Fruit fly (Drosophila melanogaster): ENCODE results near the gene IFT57.

The IFT57 gene

DNA sequence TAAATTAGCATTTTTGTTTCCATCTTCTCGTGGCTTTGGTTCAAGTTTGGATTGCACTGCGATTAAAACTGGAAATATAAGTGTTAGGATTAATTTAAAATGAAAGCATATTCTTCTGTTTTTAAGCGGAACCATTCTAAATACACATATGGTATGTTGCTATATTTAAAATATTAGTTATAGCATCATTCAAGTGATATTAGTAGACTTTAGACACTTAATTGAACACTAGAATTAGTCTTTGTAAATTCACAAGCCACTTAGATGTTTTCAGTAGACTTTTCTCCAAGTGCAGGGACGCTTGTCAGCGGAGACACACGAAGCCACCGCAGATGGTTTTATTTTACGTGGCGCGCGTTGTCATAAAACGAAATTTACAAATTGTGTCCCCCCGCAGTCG is 39.3 kb downstream of the IFT57 start (continued):
- TF ChIP-seq Xbp1 (GFP tag; optimal IDR thresholded peaks at IDR 0.05) (no peak), jigr1 (GFP tag; IDR thresholded peaks at IDR 0.05) (no peak), lov (optimal IDR thresholded peaks at IDR 0.05) (no peak), lov (GFP tag; IDR thresholded peaks at IDR 0.05) (no peak), CG18764 (GFP tag; optimal IDR thresholded peaks at IDR 0.05) (no peak), sisA (GFP tag; IDR thresholded peaks at IDR 0.05) (peak; percentile 47; the same call in 1 of the 2 replicates), tgo (GFP tag; IDR thresholded peaks at IDR 0.05) (peak; percentile 29; the same call in 2 of the 3 replicates), D19B (GFP tag; optimal IDR thresholded peaks at IDR 0.05) (no peak), CG9609 (GFP tag; optimal IDR thresholded peaks at IDR 0.05) (no peak), shn (GFP tag; optimal IDR thresholded peaks at IDR 0.05) (no peak), bbx (GFP tag; IDR thresholded peaks at IDR 0.05; ENCODE audit: partially characterized antibody) (no peak), cas (GFP tag; IDR thresholded peaks at IDR 0.05) (no peak), crc (GFP tag; optimal IDR thresholded peaks at IDR 0.05) (no peak), Doc2 (GFP tag; IDR thresholded peaks at IDR 0.05) (no peak), bcd (GFP tag; optimal IDR thresholded peaks at IDR 0.05) (no peak), cg (GFP tag; optimal IDR thresholded peaks at IDR 0.05) (no peak), Xrp1 (GFP tag; IDR thresholded peaks at IDR 0.05) (peak; percentile 48; the same call in 1 of the 2 replicates), YL-1 (GFP tag; optimal IDR thresholded peaks at IDR 0.05) (no peak), Neu2 (GFP tag; optimal IDR thresholded peaks at IDR 0.05; ENCODE audit: borderline replicate concordance) (no peak), Trl (optimal IDR thresholded peaks at IDR 0.05) (no peak), Trl (GFP tag; optimal IDR thresholded peaks at IDR 0.05) (no peak), Blimp-1 (GFP tag; optimal IDR thresholded peaks at IDR 0.05) (peak; percentile 20), hkb (optimal IDR thresholded peaks at IDR 0.05) (no peak), hkb (GFP tag; IDR thresholded peaks at IDR 0.05) (peak; percentile 49; the same call in 1 of the 2 replicates), phol (tag; optimal IDR thresholded peaks at IDR 0.05) (peak; percentile 40), Kr (GFP tag; optimal IDR thresholded peaks at IDR 0.05) (no peak), CG8281 (tag; optimal IDR thresholded peaks at IDR 0.05) (no peak), Gug (GFP tag; IDR thresholded peaks at IDR 0.05) (no peak), Nf-YB (GFP tag; optimal IDR thresholded peaks at IDR 0.05) (no peak), org-1 (GFP tag; optimal IDR thresholded peaks at IDR 0.05) (no peak), CG11696 (GFP tag; IDR thresholded peaks at IDR 0.05) (no peak), CG8765 (GFP tag; IDR thresholded peaks at IDR 0.05) (no peak), Meics (GFP tag; optimal IDR thresholded peaks at IDR 0.05) (peak; percentile 11), CG34422 (GFP tag; IDR thresholded peaks at IDR 0.05) (0 out of 3 replicates have a peak, but pooled peaks have one; percentile 38), CG6689 (GFP tag; IDR thresholded peaks at IDR 0.05) (peak; percentile 45; the same call in 1 of the 2 replicates), cwo (GFP tag; optimal IDR thresholded peaks at IDR 0.05) (no peak), trh (GFP tag; optimal IDR thresholded peaks at IDR 0.05) (no peak), klu (GFP tag; IDR thresholded peaks at IDR 0.05) (no peak), sna (GFP tag; IDR thresholded peaks at IDR 0.05; ENCODE audit: partially characterized antibody) (no peak), gce (GFP tag; IDR thresholded peaks at IDR 0.05) (no peak), chif (GFP tag; optimal IDR thresholded peaks at IDR 0.05) (peak in 1 of 2 experiments; percentile 24), fd102C (GFP tag; optimal IDR thresholded peaks at IDR 0.05) (no peak), Dad (GFP tag; optimal IDR thresholded peaks at IDR 0.05) (no peak), slbo (GFP tag; IDR thresholded peaks at IDR 0.05) (no peak), sug (tag; optimal IDR thresholded peaks at IDR 0.05) (no peak), pzg (GFP tag; optimal IDR thresholded peaks at IDR 0.05) (no peak), NFAT (GFP tag; IDR thresholded peaks at IDR 0.05) (no peak), CG14050 (GFP tag; IDR thresholded peaks at IDR 0.05) (no peak), CG17328 (GFP tag; IDR thresholded peaks at IDR 0.05) (no peak), sc (optimal IDR thresholded peaks at IDR 0.05) (no peak), sc (GFP tag; optimal IDR thresholded peaks at IDR 0.05) (no peak), sr (GFP tag; IDR thresholded peaks at IDR 0.05) (no peak), sima (GFP tag; optimal IDR thresholded peaks at IDR 0.05) (no peak)
